Fruit fly (Drosophila melanogaster): ENCODE data around the gene CG15742.

- TF ChIP-seq Sin3A (optimal IDR thresholded peaks at IDR 0.05) (no peak), h (optimal IDR thresholded peaks at IDR 0.05) (no peak), Myc (optimal IDR thresholded peaks at IDR 0.05) (no peak), insv (optimal IDR thresholded peaks at IDR 0.05) (no peak), psq (optimal IDR thresholded peaks at IDR 0.05) (no peak)
Observed at dm6 chrX:13228208-13228606, 30.1 kb downstream of the CG15742 start.
